Worm (Caenorhabditis elegans) whole organism, L1 larva: Measurements from ENCODE around the gene der-2.

Experiments
- aha-1 ChIP-seq: fragments of 150-350 bp; optimal IDR thresholded peaks from 2 replicates; lab custom pipeline; 2014; ENCODE audit warnings: missing biosample characterization, missing genetic modification characterization
- aly-2 ChIP-seq: fragments of 150-350 bp; optimal IDR thresholded peaks from 2 replicates; lab custom pipeline; 2014; ENCODE audit warnings: missing biosample characterization, missing genetic modification characterization
- ceh-82 ChIP-seq, 3 experiments: fragments of 150-350 bp in 1 of 3; sonication (generic microtip) in 2 of 3; optimal IDR thresholded peaks; 2 replicates each; lab custom pipeline; 2014 to 2017; ENCODE audit warnings: missing biosample characterization in 3 of 3, missing genetic modification characterization in 3 of 3
- hlh-4 ChIP-seq: sonication (generic microtip); optimal IDR thresholded peaks from 2 replicates; lab custom pipeline; 2016; ENCODE audit warnings: mild to moderate bottlenecking, missing genetic modification characterization, missing compliant biosample characterization
- mdl-1 ChIP-seq, 2 experiments: fragments of 150-350 bp; optimal IDR thresholded peaks; 2 replicates each; lab custom pipeline; 2014 to 2017; ENCODE audit warnings: missing biosample characterization in 2 of 2, missing genetic modification characterization in 2 of 2, inconsistent platforms in 1 of 2
- nhr-237 ChIP-seq: fragments of 150-350 bp; optimal IDR thresholded peaks from 2 replicates; lab custom pipeline; 2014; ENCODE audit warnings: missing biosample characterization, missing genetic modification characterization
- pqm-1 ChIP-seq: sonication (generic microtip); optimal IDR thresholded peaks from 3 replicates; lab custom pipeline; 2017; ENCODE audit warnings: missing biosample characterization, missing genetic modification characterization
- sox-4 ChIP-seq: sonication (generic microtip); optimal IDR thresholded peaks from 2 replicates; lab custom pipeline; 2016; ENCODE audit warnings: missing genetic modification characterization, missing compliant biosample characterization
- swsn-7 ChIP-seq: sonication (generic microtip); optimal IDR thresholded peaks from 2 replicates; lab custom pipeline; 2016; ENCODE audit warnings: missing genetic modification characterization, missing compliant biosample characterization

- no peak for TF ChIP-seq hlh-4 (tag; lab: Kevin White, UChicago)
- TF ChIP-seq swsn-7 (tag; lab: Kevin White, UChicago) = no peak
- TF ChIP-seq sox-4 (tag; lab: Kevin White, UChicago) = no peak
- no peak for TF ChIP-seq nhr-237 (tag; lab: Kevin White, UChicago)
- no peak for TF ChIP-seq ceh-82 (tag; optimal IDR thresholded peaks at IDR 0.05; lab: Kevin White, UChicago)
- TF ChIP-seq aha-1 = no peak
- no peak for TF ChIP-seq mdl-1 (tag; optimal IDR thresholded peaks at IDR 0.05; lab: Kevin White, UChicago)
- no peak for TF ChIP-seq aly-2 (tag; lab: Kevin White, UChicago)
- TF ChIP-seq pqm-1 = no peak
These were observed 20.1 kb upstream of the der-2 start, which contains the start of gene osm-10 for ce11 chrIII:7242988-7243387.
